Worm (Caenorhabditis elegans): ENCODE data around the gene asm-2.

The asm-2 gene

DNA sequence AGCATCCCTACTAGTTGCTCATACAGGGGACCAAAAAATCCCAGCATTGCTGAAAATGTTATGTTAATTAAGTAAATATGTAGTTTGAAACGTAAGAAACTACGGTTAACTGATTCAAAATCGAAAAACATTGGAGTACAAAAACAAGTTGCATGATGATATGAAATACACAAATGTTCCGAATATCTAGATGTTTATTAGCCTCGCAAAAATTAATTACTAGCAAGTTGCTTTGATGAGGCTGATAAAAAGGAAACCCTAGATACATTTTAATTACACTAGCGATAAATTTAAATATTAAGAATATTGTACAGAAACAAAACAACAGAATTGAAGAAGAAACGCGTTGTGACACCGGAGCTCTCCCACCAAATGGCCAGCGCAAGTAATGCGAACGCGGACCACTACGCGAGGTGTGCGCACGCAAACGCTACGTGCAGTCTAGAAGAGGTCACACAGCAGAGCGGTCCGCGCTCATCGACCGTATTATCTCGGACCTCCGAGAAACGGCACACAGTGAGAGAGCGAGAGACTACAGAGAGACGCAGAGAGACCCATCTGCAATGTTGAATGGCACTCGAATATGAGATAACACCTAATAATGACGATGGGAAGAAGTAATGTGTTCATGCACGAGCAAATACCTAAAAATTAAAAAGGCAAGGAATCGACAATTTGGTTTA is 27.2 kb downstream of the asm-2 start, which contains the start of gene inx-2:
inx-2 (minus strand) TSS at position 51 of the 683 bp plus-strand sequence.
- peak; percentile 61 for TF ChIP-seq hmg-4 (GFP tag; optimal IDR thresholded peaks at IDR 0.05)
- TF ChIP-seq flt-1 (GFP tag; IDR thresholded peaks at IDR 0.05), result no peak
- no peak for TF ChIP-seq B0310.2 (tag; optimal IDR thresholded peaks at IDR 0.05)
- TF ChIP-seq ceh-13 (GFP tag; optimal IDR thresholded peaks at IDR 0.05), result no peak

DNA sequence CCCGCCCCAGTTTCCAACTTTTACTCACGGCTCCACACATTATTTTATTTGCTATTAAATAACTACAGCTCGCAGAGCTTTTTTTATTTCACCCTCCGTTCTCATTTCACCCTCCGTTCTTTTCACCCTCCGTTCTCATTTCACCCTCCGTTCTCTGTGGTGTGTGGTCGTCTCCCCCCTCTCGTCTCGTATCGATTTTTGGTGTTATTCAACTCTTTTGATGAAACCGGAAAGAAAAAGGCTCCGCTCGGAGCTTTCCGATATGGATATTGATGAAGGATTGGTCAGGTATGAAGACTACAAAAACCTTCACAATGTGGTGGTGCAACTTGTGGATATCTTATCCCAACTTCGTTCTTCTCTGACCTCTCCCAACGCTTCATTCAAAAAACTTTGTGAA is 33.5 kb downstream of the asm-2 start:
- TF ChIP-seq B0310.2 (tag; optimal IDR thresholded peaks at IDR 0.05), result no peak
- no peak for TF ChIP-seq tbx-11 (GFP tag; IDR thresholded peaks at IDR 0.05)
- no peak for TF ChIP-seq hmg-4 (GFP tag; optimal IDR thresholded peaks at IDR 0.05)
- no peak for TF ChIP-seq tbx-37 (GFP tag; conservative IDR thresholded peaks at IDR 0.05)
- TF ChIP-seq scrt-1 (GFP tag; IDR thresholded peaks at IDR 0.05), result no peak

DNA sequence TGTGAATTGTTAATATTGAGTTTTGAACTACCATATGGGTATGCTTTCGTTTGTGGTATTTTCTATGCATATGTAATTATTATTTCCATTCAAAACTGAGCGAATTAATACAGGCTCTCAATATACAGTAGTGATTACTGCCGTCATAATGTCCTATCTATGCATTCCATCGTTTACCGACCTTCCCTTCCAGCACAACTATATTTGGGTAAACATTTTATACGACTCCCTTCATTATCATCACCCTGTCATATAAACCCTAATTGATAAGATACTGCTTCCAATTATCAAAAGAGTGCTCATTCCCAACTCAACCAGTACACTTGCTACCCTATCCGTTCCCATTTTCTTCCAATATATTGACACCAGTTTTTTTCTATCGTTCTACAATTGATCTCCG is 34.1 kb downstream of the asm-2 start:
- TF ChIP-seq ceh-13 (GFP tag; optimal IDR thresholded peaks at IDR 0.05) (no peak), ama-1 (optimal IDR thresholded peaks at IDR 0.05) (no peak), B0310.2 (tag; optimal IDR thresholded peaks at IDR 0.05) (no peak), ets-7 (tag; optimal IDR thresholded peaks at IDR 0.05) (no peak), flt-1 (GFP tag; IDR thresholded peaks at IDR 0.05) (no peak), tra-4 (tag; optimal IDR thresholded peaks at IDR 0.05) (no peak), tbx-37 (GFP tag; conservative IDR thresholded peaks at IDR 0.05) (no peak), scrt-1 (GFP tag; IDR thresholded peaks at IDR 0.05) (no peak), ceh-36 (tag; optimal IDR thresholded peaks at IDR 0.05) (no peak)

DNA sequence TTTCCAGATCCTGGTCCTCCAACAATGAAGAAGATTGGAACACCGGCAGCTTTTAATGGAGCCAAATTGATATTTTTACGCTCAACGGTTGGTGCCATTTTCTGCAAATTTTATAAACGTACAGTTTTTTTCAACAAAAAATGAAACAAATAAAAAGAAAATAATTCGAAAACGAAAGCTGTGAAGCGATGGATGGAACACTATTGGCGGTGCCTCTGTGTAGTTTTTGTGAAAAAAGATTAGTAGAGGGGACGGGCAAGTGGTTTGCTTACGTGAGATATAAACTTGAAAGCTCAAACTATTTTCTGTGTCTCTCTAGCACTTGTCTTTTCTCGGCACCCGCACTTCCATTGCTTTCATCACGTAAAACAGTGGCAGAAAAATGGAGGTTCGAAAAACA is 36.4 kb downstream of the asm-2 start, which contains the start of gene F38B2.4:
F38B2.4 (minus strand) TSS at position 101 of the 400 bp plus-strand sequence.
- TF ChIP-seq pes-1 (GFP tag; IDR thresholded peaks at IDR 0.05), result no peak
- no peak for TF ChIP-seq ceh-13 (GFP tag; optimal IDR thresholded peaks at IDR 0.05)
- TF ChIP-seq hmg-4 (GFP tag; optimal IDR thresholded peaks at IDR 0.05), result no peak
- no peak for TF ChIP-seq flt-1 (GFP tag; IDR thresholded peaks at IDR 0.05)
- TF ChIP-seq ama-1 (optimal IDR thresholded peaks at IDR 0.05), result no peak
- no peak for TF ChIP-seq sea-1 (GFP tag; conservative IDR thresholded peaks at IDR 0.05)
- no peak for TF ChIP-seq tbx-37 (GFP tag; conservative IDR thresholded peaks at IDR 0.05)
- TF ChIP-seq F13C5.2 (tag; optimal IDR thresholded peaks at IDR 0.05), result no peak
- no peak for TF ChIP-seq hnd-1 (tag; optimal IDR thresholded peaks at IDR 0.05)
- no peak for TF ChIP-seq ceh-36 (tag; optimal IDR thresholded peaks at IDR 0.05)
- no peak for TF ChIP-seq ets-7 (tag; optimal IDR thresholded peaks at IDR 0.05)
- TF ChIP-seq tbx-11 (GFP tag; IDR thresholded peaks at IDR 0.05), result no peak
- no peak for TF ChIP-seq aly-1 (tag; optimal IDR thresholded peaks at IDR 0.05)
- no peak for TF ChIP-seq B0310.2 (tag; optimal IDR thresholded peaks at IDR 0.05)
- TF ChIP-seq hmbx-1 (tag; optimal IDR thresholded peaks at IDR 0.05), result no peak
- TF ChIP-seq scrt-1 (GFP tag; IDR thresholded peaks at IDR 0.05), result no peak
- TF ChIP-seq tra-4 (tag; optimal IDR thresholded peaks at IDR 0.05), result no peak

DNA sequence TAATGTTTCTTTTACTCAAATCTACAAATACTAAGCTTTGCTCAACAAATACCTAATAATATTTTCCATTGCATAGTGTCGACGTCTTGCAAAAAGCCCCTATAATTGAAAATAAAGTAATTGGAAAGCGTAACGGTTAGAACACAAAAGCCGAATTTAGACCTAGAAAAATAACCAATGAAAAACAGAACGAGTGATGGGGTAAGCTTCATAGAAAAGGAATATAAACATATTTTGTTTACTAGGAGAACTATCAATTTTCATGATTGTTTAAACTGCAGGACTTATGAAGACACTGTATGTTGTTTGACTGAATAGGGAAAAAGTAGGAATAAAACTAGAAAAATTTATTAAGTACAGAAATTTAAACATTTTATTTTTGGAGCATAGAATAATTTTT is 37.8 kb downstream of the asm-2 start, which contains the start of gene F38B2.3:
F38B2.3 (minus strand) TSS at position 101 of the 400 bp plus-strand sequence.
- no peak for TF ChIP-seq flt-1 (GFP tag; IDR thresholded peaks at IDR 0.05)
- TF ChIP-seq ceh-36 (tag; optimal IDR thresholded peaks at IDR 0.05), result no peak
- TF ChIP-seq pes-1 (GFP tag; IDR thresholded peaks at IDR 0.05), result no peak
- no peak for TF ChIP-seq aly-1 (tag; optimal IDR thresholded peaks at IDR 0.05)
- no peak for TF ChIP-seq tbx-11 (GFP tag; IDR thresholded peaks at IDR 0.05)

DNA sequence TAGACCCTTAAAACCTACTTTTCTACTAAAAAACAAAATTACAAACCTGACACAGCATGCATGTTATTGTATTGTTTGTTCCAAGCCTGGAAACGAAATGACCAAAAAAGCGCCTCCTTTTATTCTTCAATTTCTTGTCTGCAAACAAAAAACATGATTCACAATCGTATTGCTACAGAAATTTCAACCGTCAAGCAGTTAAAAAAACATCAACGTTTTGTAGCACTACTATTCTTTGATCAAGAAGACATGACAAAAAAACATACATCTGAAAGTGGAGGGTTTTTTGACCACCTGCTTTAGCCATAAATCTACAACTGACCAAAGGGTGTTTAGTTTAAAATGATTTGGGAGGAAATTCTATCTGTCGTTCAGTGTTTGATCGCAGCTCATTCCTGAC is 42.9 kb downstream of the asm-2 start, which contains the start of gene F38B2.6:
F38B2.6 (minus strand) TSS at position 101 of the 400 bp plus-strand sequence.
- TF ChIP-seq B0310.2 (tag; optimal IDR thresholded peaks at IDR 0.05), result no peak
- TF ChIP-seq scrt-1 (GFP tag; IDR thresholded peaks at IDR 0.05), result no peak

DNA sequence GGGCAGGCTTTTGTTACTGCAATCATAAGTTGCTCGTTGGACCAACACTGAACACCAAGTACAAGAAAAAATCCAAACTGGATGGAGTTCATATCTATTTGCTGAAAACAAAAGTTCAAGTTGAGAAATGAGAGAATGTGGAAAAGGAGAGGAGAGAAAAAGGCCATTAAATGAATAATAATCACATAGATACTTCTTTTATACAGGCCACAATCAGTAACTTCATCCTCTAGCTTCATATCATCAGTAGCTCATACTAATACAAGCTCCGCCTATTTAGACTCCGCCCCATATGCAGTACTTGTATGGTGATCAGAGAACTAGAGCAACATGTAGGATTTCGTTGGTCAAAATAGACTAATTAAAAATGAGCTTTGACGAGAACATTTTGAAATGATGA is 44.8 kb downstream of the asm-2 start, which contains the start of gene F38B2.2:
F38B2.2 (minus strand) TSS at position 101 of the 400 bp plus-strand sequence.
- no peak for TF ChIP-seq ceh-36 (tag; optimal IDR thresholded peaks at IDR 0.05)
- TF ChIP-seq F13C5.2 (tag; optimal IDR thresholded peaks at IDR 0.05), result no peak
- TF ChIP-seq tra-4 (tag; optimal IDR thresholded peaks at IDR 0.05), result no peak
- no peak for TF ChIP-seq B0310.2 (tag; optimal IDR thresholded peaks at IDR 0.05)
- TF ChIP-seq sea-1 (GFP tag; conservative IDR thresholded peaks at IDR 0.05), result no peak
- TF ChIP-seq aly-1 (tag; optimal IDR thresholded peaks at IDR 0.05), result no peak
- TF ChIP-seq tbx-37 (GFP tag; conservative IDR thresholded peaks at IDR 0.05), result no peak
- no peak for TF ChIP-seq scrt-1 (GFP tag; IDR thresholded peaks at IDR 0.05)
- TF ChIP-seq flt-1 (GFP tag; IDR thresholded peaks at IDR 0.05), result no peak
